In genomic region chr2L:9758856-9759255, dm6 we compare ENCODE assay signal across 1 fruit fly cellular context.
TF ChIP-seq lines count a peak whose summit lies in the region.

No protein-coding gene starts in this region.

TF ChIP-seq in whole organism, embryonic, 481 proteins besides CTCF, POLR2A, EP300 and RAD21 (continued from another document and continues in another):
- TF ChIP-seq ERR (GFP tag; optimal IDR thresholded peaks at IDR 0.05; lab: Kevin White, UChicago) (peak; percentile 13), CG10267 (tag; optimal IDR thresholded peaks at IDR 0.05; lab: Kevin White, UChicago) (peak; percentile 73), kah (GFP tag; optimal IDR thresholded peaks at IDR 0.05; lab: Kevin White, UChicago) (no peak), slou (GFP tag; optimal IDR thresholded peaks at IDR 0.05; lab: Kevin White, UChicago) (no peak), Dek (tag; optimal IDR thresholded peaks at IDR 0.05; lab: Kevin White, UChicago) (peak; percentile 54), ab (GFP tag; optimal IDR thresholded peaks at IDR 0.05; lab: Kevin White, UChicago) (no peak), pnt (GFP tag; optimal IDR thresholded peaks at IDR 0.05; lab: Kevin White, UChicago) (no peak), btn (GFP tag; optimal IDR thresholded peaks at IDR 0.05; lab: Kevin White, UChicago) (no peak), CG13123 (GFP tag; optimal IDR thresholded peaks at IDR 0.05; lab: Kevin White, UChicago) (no peak), NC2α (GFP tag; optimal IDR thresholded peaks at IDR 0.05; lab: Kevin White, UChicago) (no peak), CG12299 (tag; optimal IDR thresholded peaks at IDR 0.05; lab: Kevin White, UChicago) (no peak), slp2 (GFP tag; optimal IDR thresholded peaks at IDR 0.05; lab: Kevin White, UChicago) (no peak), yki (optimal IDR thresholded peaks at IDR 0.05; lab: Kevin White, UChicago) (no peak), lola (GFP tag; optimal IDR thresholded peaks at IDR 0.05; lab: Kevin White, UChicago) (peak in 1 of 3 experiments; percentile 3), ara (GFP tag; IDR thresholded peaks at IDR 0.05; lab: Robert Waterston, UW) (0 out of 2 replicates have a peak, but pooled peaks have one; percentile 8), CG10654 (GFP tag; optimal IDR thresholded peaks at IDR 0.05; lab: Kevin White, UChicago) (peak; percentile 17), B-H1 (GFP tag; IDR thresholded peaks at IDR 0.05; lab: Robert Waterston, UW) (peak; percentile 34; the same call in 2 of the 3 replicates), fd64A (GFP tag; optimal IDR thresholded peaks at IDR 0.05; lab: Kevin White, UChicago) (no peak), CG18619 (GFP tag; optimal IDR thresholded peaks at IDR 0.05; lab: Kevin White, UChicago) (no peak), Nf-YC (tag; optimal IDR thresholded peaks at IDR 0.05; lab: Kevin White, UChicago) (peak; percentile 42), Hr39 (optimal IDR thresholded peaks at IDR 0.05; lab: Kevin White, UChicago) (no peak), Fer1 (GFP tag; optimal IDR thresholded peaks at IDR 0.05; lab: Kevin White, UChicago) (peak; percentile 23), Hey (tag; optimal IDR thresholded peaks at IDR 0.05; lab: Kevin White, UChicago) (peak; percentile 37), Meics (GFP tag; optimal IDR thresholded peaks at IDR 0.05; lab: Kevin White, UChicago) (peak; percentile 58), CG8290 (GFP tag; optimal IDR thresholded peaks at IDR 0.05; lab: Kevin White, UChicago) (no peak), CG8290 (tag; optimal IDR thresholded peaks at IDR 0.05; lab: Kevin White, UChicago) (peak in 1 of 2 experiments; percentile 90), HLH4C (GFP tag; IDR thresholded peaks at IDR 0.05; lab: Robert Waterston, UW; ENCODE audit: partially characterized antibody) (peak; percentile 81), CG8478 (optimal IDR thresholded peaks at IDR 0.05; lab: Kevin White, UChicago) (no peak), C15 (GFP tag; IDR thresholded peaks at IDR 0.05; lab: Robert Waterston, UW) (no peak), gfzf (GFP tag; optimal IDR thresholded peaks at IDR 0.05; lab: Kevin White, UChicago) (peak; percentile 12), sens (GFP tag; lab: Kevin White, UChicago) (peak; percentile 75), run (tag; optimal IDR thresholded peaks at IDR 0.05; lab: Kevin White, UChicago) (no peak), CG17359 (tag; optimal IDR thresholded peaks at IDR 0.05; lab: Kevin White, UChicago) (peak; percentile 42), CG12769 (tag; optimal IDR thresholded peaks at IDR 0.05; lab: Kevin White, UChicago) (no peak), CG3163 (GFP tag; optimal IDR thresholded peaks at IDR 0.05; lab: Kevin White, UChicago) (peak; percentile 27), exex (tag; optimal IDR thresholded peaks at IDR 0.05; lab: Kevin White, UChicago) (peak; percentile 58), CG33213 (GFP tag; optimal IDR thresholded peaks at IDR 0.05; lab: Kevin White, UChicago) (peak; percentile 53), CG2712 (tag; optimal IDR thresholded peaks at IDR 0.05; lab: Kevin White, UChicago) (peak; percentile 71), Bteb2 (GFP tag; optimal IDR thresholded peaks at IDR 0.05; lab: Kevin White, UChicago) (no peak), jing (GFP tag; optimal IDR thresholded peaks at IDR 0.05; lab: Kevin White, UChicago) (no peak), tap (tag; optimal IDR thresholded peaks at IDR 0.05; lab: Kevin White, UChicago) (peak; percentile 7), CG11398 (GFP tag; optimal IDR thresholded peaks at IDR 0.05; lab: Kevin White, UChicago) (no peak), ttk (GFP tag; IDR thresholded peaks at IDR 0.05; lab: Robert Waterston, UW) (peak; percentile 64), D (optimal IDR thresholded peaks at IDR 0.05; lab: Kevin White, UChicago) (no peak), D (GFP tag; optimal IDR thresholded peaks at IDR 0.05; lab: Kevin White, UChicago) (no peak), chinmo (GFP tag; IDR thresholded peaks at IDR 0.05; lab: Robert Waterston, UW; ENCODE audit: partially characterized antibody) (peak; percentile 96), stwl (tag; optimal IDR thresholded peaks at IDR 0.05; lab: Kevin White, UChicago) (peak; percentile 83), sisA (GFP tag; IDR thresholded peaks at IDR 0.05; lab: Robert Waterston, UW) (peak; percentile 68), Myb (GFP tag; optimal IDR thresholded peaks at IDR 0.05; lab: Kevin White, UChicago) (peak; percentile 31), mirr (GFP tag; optimal IDR thresholded peaks at IDR 0.05; lab: Kevin White, UChicago) (peak; percentile 64), da (GFP tag; optimal IDR thresholded peaks at IDR 0.05; lab: Kevin White, UChicago) (peak; percentile 23), trh (GFP tag; optimal IDR thresholded peaks at IDR 0.05; lab: Kevin White, UChicago) (no peak), sna (GFP tag; IDR thresholded peaks at IDR 0.05; lab: Robert Waterston, UW; ENCODE audit: partially characterized antibody) (peak; percentile 87), tin (GFP tag; optimal IDR thresholded peaks at IDR 0.05; lab: Kevin White, UChicago) (peak; percentile 47), gem (tag; optimal IDR thresholded peaks at IDR 0.05; lab: Kevin White, UChicago) (peak; percentile 62), abd-A (tag; optimal IDR thresholded peaks at IDR 0.05; lab: Kevin White, UChicago) (no peak), Max (GFP tag; optimal IDR thresholded peaks at IDR 0.05; lab: Kevin White, UChicago) (no peak), Bdp1 (GFP tag; optimal IDR thresholded peaks at IDR 0.05; lab: Kevin White, UChicago) (peak; percentile 54), NC2β (GFP tag; optimal IDR thresholded peaks at IDR 0.05; lab: Kevin White, UChicago) (no peak), CG10209 (GFP tag; optimal IDR thresholded peaks at IDR 0.05; lab: Kevin White, UChicago) (peak; percentile 35), unc-4 (GFP tag; IDR thresholded peaks at IDR 0.05; lab: Robert Waterston, UW; ENCODE audit: partially characterized antibody) (peak; percentile 95), zf30C (GFP tag; optimal IDR thresholded peaks at IDR 0.05; lab: Kevin White, UChicago) (peak; percentile 42), gsb-n (tag; optimal IDR thresholded peaks at IDR 0.05; lab: Kevin White, UChicago) (peak; percentile 99), CG11504 (tag; optimal IDR thresholded peaks at IDR 0.05; lab: Kevin White, UChicago) (no peak), crp (GFP tag; optimal IDR thresholded peaks at IDR 0.05; lab: Kevin White, UChicago) (no peak), CG12155 (GFP tag; optimal IDR thresholded peaks at IDR 0.05; lab: Kevin White, UChicago) (peak; percentile 75), hbn (GFP tag; IDR thresholded peaks at IDR 0.05; lab: Robert Waterston, UW; ENCODE audit: partially characterized antibody) (peak; percentile 89), dpn (GFP tag; optimal IDR thresholded peaks at IDR 0.05; lab: Kevin White, UChicago) (peak; percentile 22 to 68), E2f1 (GFP tag; IDR thresholded peaks at IDR 0.05; lab: Robert Waterston, UW) (peak; percentile 63), CG12236 (GFP tag; optimal IDR thresholded peaks at IDR 0.05; lab: Kevin White, UChicago) (no peak), salm (tag; optimal IDR thresholded peaks at IDR 0.05; lab: Kevin White, UChicago) (no peak), sim (GFP tag; IDR thresholded peaks at IDR 0.05; lab: Robert Waterston, UW) (no peak), YL-1 (GFP tag; optimal IDR thresholded peaks at IDR 0.05; lab: Kevin White, UChicago) (peak; percentile 22), CG30431 (GFP tag; optimal IDR thresholded peaks at IDR 0.05; lab: Kevin White, UChicago) (no peak), CG8359 (GFP tag; optimal IDR thresholded peaks at IDR 0.05; lab: Kevin White, UChicago; ENCODE audit: borderline replicate concordance) (no peak), ATbp (GFP tag; optimal IDR thresholded peaks at IDR 0.05; lab: Kevin White, UChicago) (no peak), CG42726 (GFP tag; IDR thresholded peaks at IDR 0.05; lab: Robert Waterston, UW; ENCODE audit: partially characterized antibody) (peak; percentile 93), bab2 (GFP tag; optimal IDR thresholded peaks at IDR 0.05; lab: Kevin White, UChicago) (peak; percentile 58), Dll (GFP tag; IDR thresholded peaks at IDR 0.05; lab: Robert Waterston, UW; ENCODE audit: partially characterized antibody) (peak; percentile 95), CG30403 (GFP tag; optimal IDR thresholded peaks at IDR 0.05; lab: Kevin White, UChicago) (peak; percentile 52), rib (GFP tag; IDR thresholded peaks at IDR 0.05; lab: Robert Waterston, UW) (peak; percentile 69), CG14965 (GFP tag; optimal IDR thresholded peaks at IDR 0.05; lab: Kevin White, UChicago; ENCODE audit: borderline replicate concordance) (no peak), ash1 (GFP tag; optimal IDR thresholded peaks at IDR 0.05; lab: Kevin White, UChicago) (peak; percentile 67), lab (GFP tag; optimal IDR thresholded peaks at IDR 0.05; lab: Kevin White, UChicago) (peak; percentile 59), NK7.1 (GFP tag; optimal IDR thresholded peaks at IDR 0.05; lab: Kevin White, UChicago) (no peak), luna (GFP tag; optimal IDR thresholded peaks at IDR 0.05; lab: Kevin White, UChicago) (peak; percentile 40), seq (GFP tag; IDR thresholded peaks at IDR 0.05; lab: Robert Waterston, UW) (peak; percentile 15; the same call in 1 of the 2 replicates), Hmr (GFP tag; optimal IDR thresholded peaks at IDR 0.05; lab: Kevin White, UChicago) (peak; percentile 60), ap (GFP tag; IDR thresholded peaks at IDR 0.05; lab: Robert Waterston, UW) (no peak), prd (optimal IDR thresholded peaks at IDR 0.05; lab: Kevin White, UChicago) (no peak), prd (GFP tag; IDR thresholded peaks at IDR 0.05; lab: Robert Waterston, UW) (peak; percentile 88), Tbp (GFP tag; optimal IDR thresholded peaks at IDR 0.05; lab: Kevin White, UChicago) (no peak), vnd (GFP tag; IDR thresholded peaks at IDR 0.05; lab: Robert Waterston, UW; ENCODE audit: partially characterized antibody) (peak; percentile 92), Med (GFP tag; lab: Kevin White, UChicago) (peak; percentile 96), ewg (GFP tag; optimal IDR thresholded peaks at IDR 0.05; lab: Kevin White, UChicago) (peak; percentile 57), pita (GFP tag; optimal IDR thresholded peaks at IDR 0.05; lab: Kevin White, UChicago) (no peak), Trl (optimal IDR thresholded peaks at IDR 0.05; lab: Kevin White, UChicago) (peak in 1 of 2 experiments; percentile 18), Trl (GFP tag; optimal IDR thresholded peaks at IDR 0.05; lab: Kevin White, UChicago) (peak; percentile 64), Sry-β (GFP tag; optimal IDR thresholded peaks at IDR 0.05; lab: Kevin White, UChicago) (peak; percentile 37), CG4820 (GFP tag; optimal IDR thresholded peaks at IDR 0.05; lab: Kevin White, UChicago) (no peak), Chrac-16 (GFP tag; optimal IDR thresholded peaks at IDR 0.05; lab: Kevin White, UChicago) (peak; percentile 46), CG11456 (GFP tag; IDR thresholded peaks at IDR 0.05; lab: Robert Waterston, UW) (peak; percentile 90), danr (GFP tag; IDR thresholded peaks at IDR 0.05; lab: Robert Waterston, UW) (peak; percentile 25; the same call in 1 of the 2 replicates), Adf1 (GFP tag; IDR thresholded peaks at IDR 0.05; lab: Robert Waterston, UW) (peak; percentile 90), CG31388 (GFP tag; optimal IDR thresholded peaks at IDR 0.05; lab: Kevin White, UChicago) (no peak), Bgb (GFP tag; IDR thresholded peaks at IDR 0.05; lab: Robert Waterston, UW; ENCODE audit: partially characterized antibody) (peak; percentile 96), Abd-B (GFP tag; optimal IDR thresholded peaks at IDR 0.05; lab: Kevin White, UChicago) (peak; percentile 64), TFAM (GFP tag; optimal IDR thresholded peaks at IDR 0.05; lab: Kevin White, UChicago) (no peak), ssp (GFP tag; IDR thresholded peaks at IDR 0.05; lab: Robert Waterston, UW) (peak; percentile 45), CG11247 (GFP tag; IDR thresholded peaks at IDR 0.05; lab: Robert Waterston, UW) (peak; percentile 59; the same call in 1 of the 2 replicates), Dfd (GFP tag; optimal IDR thresholded peaks at IDR 0.05; lab: Kevin White, UChicago) (no peak), CG2199 (GFP tag; IDR thresholded peaks at IDR 0.05; lab: Robert Waterston, UW) (peak; percentile 82; the same call in 1 of the 3 replicates), CG7963 (GFP tag; IDR thresholded peaks at IDR 0.05; lab: Robert Waterston, UW; ENCODE audit: partially characterized antibody) (peak; percentile 82), toy (GFP tag; IDR thresholded peaks at IDR 0.05; lab: Robert Waterston, UW) (0 out of 2 replicates have a peak, but pooled peaks have one; percentile 14), zen (tag; optimal IDR thresholded peaks at IDR 0.05; lab: Kevin White, UChicago) (peak; percentile 35), CG8944 (GFP tag; optimal IDR thresholded peaks at IDR 0.05; lab: Kevin White, UChicago) (peak; percentile 64), HLH54F (GFP tag; optimal IDR thresholded peaks at IDR 0.05; lab: Kevin White, UChicago) (peak; percentile 69), CG6689 (GFP tag; IDR thresholded peaks at IDR 0.05; lab: Robert Waterston, UW) (peak; percentile 32; the same call in 1 of the 2 replicates), z (GFP tag; IDR thresholded peaks at IDR 0.05; lab: Robert Waterston, UW) (no peak), pzg (GFP tag; optimal IDR thresholded peaks at IDR 0.05; lab: Kevin White, UChicago) (peak; percentile 79), Antp (GFP tag; optimal IDR thresholded peaks at IDR 0.05; lab: Kevin White, UChicago) (peak; percentile 69), CG15601 (tag; optimal IDR thresholded peaks at IDR 0.05; lab: Kevin White, UChicago) (peak; percentile 35), ind (GFP tag; optimal IDR thresholded peaks at IDR 0.05; lab: Kevin White, UChicago) (peak; percentile 55), Sox100B (GFP tag; optimal IDR thresholded peaks at IDR 0.05; lab: Kevin White, UChicago) (no peak), pfk (GFP tag; optimal IDR thresholded peaks at IDR 0.05; lab: Kevin White, UChicago) (no peak), trem (tag; optimal IDR thresholded peaks at IDR 0.05; lab: Kevin White, UChicago) (peak; percentile 55), CG6765 (GFP tag; optimal IDR thresholded peaks at IDR 0.05; lab: Kevin White, UChicago) (no peak), CG17829 (tag; optimal IDR thresholded peaks at IDR 0.05; lab: Kevin White, UChicago) (peak; percentile 69), CG15514 (GFP tag; optimal IDR thresholded peaks at IDR 0.05; lab: Kevin White, UChicago) (peak; percentile 97), CG17912 (GFP tag; optimal IDR thresholded peaks at IDR 0.05; lab: Kevin White, UChicago) (peak; percentile 65), Hand (GFP tag; optimal IDR thresholded peaks at IDR 0.05; lab: Kevin White, UChicago) (no peak), jumu (GFP tag; optimal IDR thresholded peaks at IDR 0.05; lab: Kevin White, UChicago) (peak; percentile 48)
